Fruit fly (Drosophila melanogaster) whole organism, embryonic: Measurements from ENCODE around the gene wda.
A peak's percentile ranks its signal among the peaks of the same experiment; 100 is the strongest.

ENCODE experiments used
- Antp ChIP-seq: fragments of 200-800 bp; sonication (Bioruptor generic); optimal IDR thresholded peaks from 3 replicates; lab custom pipeline; 2016; ENCODE audit warnings: missing biosample characterization, missing genetic modification characterization
- B-H2 ChIP-seq: fragments of 200-800 bp; sonication (Bioruptor generic); optimal IDR thresholded peaks from 2 replicates; lab custom pipeline; 2018; ENCODE audit warnings: missing biosample characterization, mild to moderate bottlenecking, missing genetic modification characterization
- CG12236 ChIP-seq: fragments of 200-800 bp; sonication (Bioruptor generic); optimal IDR thresholded peaks from 2 replicates; lab custom pipeline; 2016; ENCODE audit warnings: missing biosample characterization, missing genetic modification characterization
- CG12299 ChIP-seq: fragments of 200-800 bp; sonication (Bioruptor generic); optimal IDR thresholded peaks from 2 replicates; lab custom pipeline; 2018; ENCODE audit warnings: missing biosample characterization, mild to moderate bottlenecking, missing genetic modification characterization
- CG15269 ChIP-seq: fragments of 200-800 bp; sonication (Bioruptor generic); optimal IDR thresholded peaks from 2 replicates; lab custom pipeline; 2018; ENCODE audit warnings: missing biosample characterization, mild to moderate bottlenecking, missing genetic modification characterization, moderate library complexity
- CG1602 ChIP-seq: fragments of 200-800 bp; sonication (Bioruptor generic); optimal IDR thresholded peaks from 3 replicates; lab custom pipeline; 2016; ENCODE audit warnings: missing biosample characterization, missing genetic modification characterization
- CG16779 ChIP-seq: fragments of 200-800 bp; sonication (Bioruptor generic); IDR thresholded peaks from 2 replicates; pipeline ENCODE4 v1.3.6; 2022; ENCODE audit warnings: missing biosample characterization, missing genetic modification characterization
- CG17186 ChIP-seq: fragments of 200-800 bp; sonication (Bioruptor generic); optimal IDR thresholded peaks from 3 replicates; lab custom pipeline; 2017; ENCODE audit warnings: missing biosample characterization, missing genetic modification reagents, missing genetic modification characterization
- CG18764 ChIP-seq: fragments of 200-800 bp; sonication (Bioruptor generic); optimal IDR thresholded peaks from 3 replicates; lab custom pipeline; 2016; ENCODE audit warnings: missing biosample characterization, missing genetic modification characterization
- CG30431 ChIP-seq: fragments of 200-800 bp; sonication (Bioruptor generic); optimal IDR thresholded peaks from 2 replicates; lab custom pipeline; 2017; ENCODE audit warnings: missing biosample characterization, missing genetic modification characterization
- CG33557 ChIP-seq: fragments of 200-800 bp; sonication (Bioruptor generic); optimal IDR thresholded peaks from 2 replicates; lab custom pipeline; 2019; ENCODE audit warnings: missing biosample characterization, mild to moderate bottlenecking, missing genetic modification characterization, moderate library complexity
- CG34422 ChIP-seq: fragments of 200-800 bp; sonication (Bioruptor generic); IDR thresholded peaks from 3 replicates; pipeline ENCODE4 v1.3.6; 2022; ENCODE audit warnings: missing biosample characterization, missing genetic modification characterization
- CG4360 ChIP-seq: fragments of 200-800 bp; sonication (Bioruptor generic); IDR thresholded peaks from 2 replicates; pipeline ENCODE4 v1.3.6; 2022; ENCODE audit warnings: missing biosample characterization, missing genetic modification characterization
- CG6175 ChIP-seq: fragments of 200-800 bp; sonication (Bioruptor generic); IDR thresholded peaks from 3 replicates; pipeline ENCODE4 v1.3.6; 2022; ENCODE audit warnings: missing biosample characterization, missing genetic modification characterization
- CG6689 ChIP-seq: fragments of 200-800 bp; sonication (Bioruptor generic); IDR thresholded peaks from 2 replicates; pipeline ENCODE4 v1.3.6; 2022; ENCODE audit warnings: missing biosample characterization, missing genetic modification characterization
- CG6765 ChIP-seq: fragments of 200-800 bp; sonication (Bioruptor generic); optimal IDR thresholded peaks from 3 replicates; lab custom pipeline; 2017; ENCODE audit warnings: missing biosample characterization, mild to moderate bottlenecking, missing genetic modification characterization
- CG6813 ChIP-seq: fragments of 200-800 bp; sonication (Bioruptor generic); optimal IDR thresholded peaks from 2 replicates; lab custom pipeline; 2017; ENCODE audit warnings: missing biosample characterization, missing genetic modification characterization, mild to moderate bottlenecking, moderate library complexity, missing genetic modification reagents
- CG7745 ChIP-seq: fragments of 200-800 bp; sonication (Bioruptor generic); optimal IDR thresholded peaks from 2 replicates; lab custom pipeline; 2018; ENCODE audit warnings: missing biosample characterization, mild to moderate bottlenecking, missing genetic modification characterization, moderate library complexity
- CG8388 ChIP-seq: fragments of 200-800 bp; sonication (Bioruptor generic); optimal IDR thresholded peaks from 2 replicates; lab custom pipeline; 2019; ENCODE audit warnings: missing biosample characterization, mild to moderate bottlenecking, missing genetic modification characterization, moderate library complexity
- CG9437 ChIP-seq: fragments of 200-800 bp; sonication (Bioruptor generic); optimal IDR thresholded peaks from 2 replicates; lab custom pipeline; 2018; ENCODE audit warnings: missing biosample characterization, mild to moderate bottlenecking, missing genetic modification characterization
- Chrac-16 ChIP-seq: fragments of 200-800 bp; sonication (Bioruptor generic); optimal IDR thresholded peaks from 3 replicates; lab custom pipeline; 2016; ENCODE audit warnings: missing biosample characterization, missing genetic modification characterization
- Deaf1 ChIP-seq: fragments of 200-800 bp; optimal IDR thresholded peaks from 3 replicates; lab custom pipeline; 2019; ENCODE audit warnings: missing biosample characterization, mild to moderate bottlenecking, missing genetic modification characterization, moderate library complexity
- Ets97D ChIP-seq: fragments of 200-800 bp; sonication (Bioruptor generic); optimal IDR thresholded peaks from 3 replicates; lab custom pipeline; 2016; ENCODE audit warnings: missing biosample characterization, missing genetic modification characterization
- H15 ChIP-seq: fragments of 200-800 bp; sonication (Bioruptor generic); IDR thresholded peaks from 3 replicates; pipeline ENCODE4 v1.3.6; 2022; ENCODE audit warnings: missing biosample characterization, missing genetic modification characterization
- Hmx ChIP-seq: fragments of 200-800 bp; sonication (Bioruptor generic); optimal IDR thresholded peaks from 2 replicates; lab custom pipeline; 2016; ENCODE audit warnings: missing biosample characterization, missing genetic modification characterization
- Hr78 ChIP-seq, 2 experiments: fragments of 200-800 bp in 1 of 2; fragments of >200 bp in 1 of 2; sonication (Bioruptor generic) in 1 of 2; optimal IDR thresholded peaks; 2 replicates each; lab custom pipeline; 2017 to 2019; ENCODE audit warnings: missing biosample characterization in 2 of 2, missing genetic modification characterization in 2 of 2, mild to moderate bottlenecking in 1 of 2, moderate library complexity in 1 of 2
- Mrtf ChIP-seq: fragments of 200-800 bp; sonication (Bioruptor generic); IDR thresholded peaks from 3 replicates; pipeline ENCODE4 v1.3.6; 2022; ENCODE audit warnings: missing biosample characterization, missing genetic modification characterization
- Oaz ChIP-seq: fragments of 200-800 bp; sonication (Bioruptor generic); IDR thresholded peaks from 2 replicates; pipeline ENCODE4 v1.3.6; 2022; ENCODE audit warnings: missing biosample characterization, missing genetic modification characterization
- Optix ChIP-seq: fragments of 200-800 bp; sonication (Bioruptor generic); IDR thresholded peaks from 3 replicates; pipeline ENCODE4 v1.3.6; 2022; ENCODE audit warnings: missing biosample characterization, missing genetic modification characterization
- Pdp1 ChIP-seq, 2 experiments: fragments of 200-800 bp; sonication (Bioruptor generic); optimal IDR thresholded peaks; 3 replicates each; lab custom pipeline; 2016; ENCODE audit warnings: missing biosample characterization in 2 of 2, missing genetic modification characterization in 2 of 2, mild to moderate bottlenecking in 1 of 2, moderate library complexity in 1 of 2
- Spps ChIP-seq: fragments of 200-800 bp; sonication (Bioruptor generic); optimal IDR thresholded peaks from 2 replicates; lab custom pipeline; 2018; ENCODE audit warnings: missing biosample characterization, mild to moderate bottlenecking, missing genetic modification characterization
- YL-1 ChIP-seq: fragments of 200-800 bp; sonication (Bioruptor generic); optimal IDR thresholded peaks from 3 replicates; lab custom pipeline; 2017; ENCODE audit warnings: missing biosample characterization, mild to moderate bottlenecking, missing genetic modification characterization
- ara ChIP-seq: fragments of 200-800 bp; sonication (Bioruptor generic); IDR thresholded peaks from 2 replicates; pipeline ENCODE4 v1.3.6; 2022; ENCODE audit warnings: missing biosample characterization, missing genetic modification characterization
- ato ChIP-seq: fragments of 200-800 bp; sonication (Bioruptor generic); IDR thresholded peaks from 2 replicates; pipeline ENCODE4 v1.3.6; 2022; ENCODE audit warnings: missing biosample characterization, missing genetic modification characterization; ENCODE audit not compliant: partially characterized antibody
- cas ChIP-seq: fragments of 200-800 bp; sonication (Bioruptor generic); IDR thresholded peaks from 2 replicates; pipeline ENCODE4 v1.3.6; 2022; ENCODE audit warnings: missing biosample characterization, missing genetic modification characterization
- chif ChIP-seq, 2 experiments: fragments of 200-800 bp; sonication (Bioruptor generic); optimal IDR thresholded peaks; 3 replicates each; lab custom pipeline; 2016; ENCODE audit warnings: missing biosample characterization in 2 of 2, missing genetic modification characterization in 2 of 2
- fd96Cb ChIP-seq: fragments of 200-800 bp; sonication (Bioruptor generic); optimal IDR thresholded peaks from 2 replicates; lab custom pipeline; 2018; ENCODE audit warnings: missing biosample characterization, mild to moderate bottlenecking, missing genetic modification characterization, moderate library complexity
- h ChIP-seq: fragments of >200 bp; optimal IDR thresholded peaks from 2 replicates; lab custom pipeline; 2017
- her ChIP-seq: fragments of 200-800 bp; sonication (Bioruptor generic); optimal IDR thresholded peaks from 2 replicates; lab custom pipeline; 2016; ENCODE audit warnings: missing biosample characterization, missing genetic modification characterization
- hkb ChIP-seq, 2 experiments: fragments of 200-800 bp in 1 of 2; fragments of >200 bp in 1 of 2; sonication (Bioruptor generic) in 1 of 2; IDR thresholded peaks in 1 of 2; optimal IDR thresholded peaks in 1 of 2; 2 replicates each; pipeline versions ENCODE4 v1.3.6 to Lab custom; 2017 to 2022; ENCODE audit warnings: missing biosample characterization in 1 of 2, missing genetic modification characterization in 1 of 2
- hth ChIP-seq: fragments of >200 bp; optimal IDR thresholded peaks from 2 replicates; lab custom pipeline; 2017; ENCODE audit warnings: inconsistent platforms
- nerfin-2 ChIP-seq: fragments of 200-800 bp; sonication (Bioruptor generic); IDR thresholded peaks from 2 replicates; pipeline ENCODE4 v1.3.6; 2022; ENCODE audit warnings: missing biosample characterization, missing genetic modification characterization; ENCODE audit not compliant: partially characterized antibody
- nmo ChIP-seq: fragments of 200-800 bp; sonication (Bioruptor generic); optimal IDR thresholded peaks from 2 replicates; lab custom pipeline; 2018; ENCODE audit warnings: missing biosample characterization, mild to moderate bottlenecking, missing genetic modification characterization, moderate library complexity
- pnt ChIP-seq: fragments of 200-800 bp; sonication (Bioruptor generic); optimal IDR thresholded peaks from 3 replicates; lab custom pipeline; 2016; ENCODE audit warnings: missing biosample characterization, missing genetic modification characterization
- psq ChIP-seq: fragments of 200-800 bp; sonication (Bioruptor generic); optimal IDR thresholded peaks from 2 replicates; lab custom pipeline; 2017; ENCODE audit warnings: missing biosample characterization, missing genetic modification characterization
- schlank ChIP-seq: fragments of 200-800 bp; sonication (Bioruptor generic); optimal IDR thresholded peaks from 2 replicates; lab custom pipeline; 2018; ENCODE audit warnings: missing biosample characterization, mild to moderate bottlenecking, missing genetic modification characterization
- sima ChIP-seq: fragments of 200-800 bp; sonication (Bioruptor generic); optimal IDR thresholded peaks from 2 replicates; lab custom pipeline; 2016; ENCODE audit warnings: missing biosample characterization, missing genetic modification characterization
- slou ChIP-seq: fragments of 200-800 bp; sonication (Bioruptor generic); optimal IDR thresholded peaks from 3 replicates; lab custom pipeline; 2016; ENCODE audit warnings: missing biosample characterization, missing genetic modification characterization
- z ChIP-seq: fragments of 200-800 bp; sonication (Bioruptor generic); IDR thresholded peaks from 3 replicates; pipeline ENCODE4 v1.3.6; 2022; ENCODE audit warnings: missing biosample characterization, missing genetic modification characterization
- zen ChIP-seq: fragments of 200-800 bp; sonication (Bioruptor generic); optimal IDR thresholded peaks from 3 replicates; lab custom pipeline; 2018; ENCODE audit warnings: missing biosample characterization, mild to moderate bottlenecking, missing genetic modification characterization, moderate library complexity

The wda gene

dm6 chr3R:23293066-23293777, 35.3 kb upstream of the wda start (continued):
- TF ChIP-seq CG7745 (tag; lab: Kevin White, UChicago) (no peak), YL-1 (no peak), CG16779 (no peak), Hr78 (GFP tag; optimal IDR thresholded peaks at IDR 0.05; lab: Kevin White, UChicago) (no peak), CG6689 (peak; percentile 73), Chrac-16 (GFP tag; lab: Kevin White, UChicago) (peak; percentile 45), Antp (GFP tag; lab: Kevin White, UChicago) (no peak), Mrtf (GFP tag; lab: Robert Waterston, UW) (no peak), CG34422 (GFP tag; lab: Robert Waterston, UW) (peak; percentile 53; the same call in 2 of the 3 replicates), pnt (GFP tag; lab: Kevin White, UChicago) (no peak), h (no peak), Hmx (GFP tag; lab: Kevin White, UChicago) (no peak), hkb (optimal IDR thresholded peaks at IDR 0.05; lab: Kevin White, UChicago) (no peak), hkb (GFP tag; IDR thresholded peaks at IDR 0.05; lab: Robert Waterston, UW) (peak; percentile 78), CG4360 (GFP tag; lab: Robert Waterston, UW) (no peak), CG17186 (no peak), Spps (tag; lab: Kevin White, UChicago) (peak; percentile 33), CG6765 (GFP tag; lab: Kevin White, UChicago) (no peak), fd96Cb (tag; lab: Kevin White, UChicago) (peak; percentile 49), CG12236 (GFP tag; lab: Kevin White, UChicago) (no peak), cas (GFP tag; lab: Robert Waterston, UW) (no peak), Optix (GFP tag; lab: Robert Waterston, UW) (no peak; the same call in 2 of the 3 replicates), chif (GFP tag; optimal IDR thresholded peaks at IDR 0.05; lab: Kevin White, UChicago) (peak in 1 of 2 experiments; percentile 8), CG12299 (tag; lab: Kevin White, UChicago) (no peak), CG1602 (peak; percentile 21), CG9437 (GFP tag; lab: Kevin White, UChicago) (no peak), Pdp1 (GFP tag; optimal IDR thresholded peaks at IDR 0.05; lab: Kevin White, UChicago) (peak; percentile 21 to 29), CG18764 (peak; percentile 1), her (GFP tag; lab: Kevin White, UChicago) (no peak), Ets97D (GFP tag; lab: Kevin White, UChicago) (no peak), nerfin-2 (GFP tag; lab: Robert Waterston, UW) (no peak), CG8388 (GFP tag; lab: Kevin White, UChicago) (peak; percentile 72), zen (tag; lab: Kevin White, UChicago) (peak; percentile 8), CG6813 (GFP tag; lab: Kevin White, UChicago) (peak; percentile 29), CG30431 (GFP tag; lab: Kevin White, UChicago) (peak; percentile 7), slou (no peak), psq (GFP tag; lab: Kevin White, UChicago) (no peak), schlank (tag; lab: Kevin White, UChicago) (no peak), ara (GFP tag; lab: Robert Waterston, UW) (peak; percentile 70; the same call in 1 of the 2 replicates), Deaf1 (tag; lab: Kevin White, UChicago) (peak; percentile 95), CG6175 (no peak), nmo (peak; percentile 40), hth (lab: Kevin White, UChicago) (no peak), CG33557 (GFP tag; lab: Kevin White, UChicago) (no peak), Oaz (peak; percentile 15; the same call in 1 of the 2 replicates), sima (no peak), B-H2 (GFP tag; lab: Kevin White, UChicago) (no peak), CG15269 (tag; lab: Kevin White, UChicago) (no peak), ato (no peak), H15 (peak; percentile 56; the same call in 2 of the 3 replicates), z (GFP tag; lab: Robert Waterston, UW) (0 out of 3 replicates have a peak, but pooled peaks have one; percentile 48)
